Fruit fly (Drosophila melanogaster) whole organism, embryonic: ENCODE data around the gene Pex10.
A peak's percentile ranks its signal among the peaks of the same experiment; 100 is the strongest.

Source experiments
- CG10979 ChIP-seq: fragments of 200-800 bp; sonication (Bioruptor generic); optimal IDR thresholded peaks from 2 replicates; lab custom pipeline; 2018; ENCODE audit warnings: missing biosample characterization, mild to moderate bottlenecking, missing genetic modification characterization, moderate library complexity
- CG11085 ChIP-seq: fragments of 200-800 bp; sonication (Bioruptor generic); IDR thresholded peaks from 2 replicates; pipeline ENCODE4 v1.3.6; 2022; ENCODE audit warnings: missing biosample characterization, missing genetic modification characterization
- CG11504 ChIP-seq: fragments of 200-800 bp; sonication (Bioruptor generic); optimal IDR thresholded peaks from 3 replicates; lab custom pipeline; 2019; ENCODE audit warnings: missing biosample characterization, mild to moderate bottlenecking, missing genetic modification characterization, moderate library complexity
- CG12071 ChIP-seq: fragments of 200-800 bp; sonication (Bioruptor generic); optimal IDR thresholded peaks from 3 replicates; lab custom pipeline; 2018; ENCODE audit warnings: missing biosample characterization, mild to moderate bottlenecking, missing genetic modification characterization
- CG12391 ChIP-seq: fragments of 200-800 bp; sonication (Bioruptor generic); optimal IDR thresholded peaks from 3 replicates; lab custom pipeline; 2018; ENCODE audit warnings: missing biosample characterization, mild to moderate bottlenecking, missing genetic modification characterization, moderate library complexity
- CG12659 ChIP-seq: fragments of 200-800 bp; sonication (Bioruptor generic); optimal IDR thresholded peaks from 3 replicates; lab custom pipeline; 2017; ENCODE audit warnings: mild to moderate bottlenecking, missing biosample characterization, missing genetic modification reagents, missing genetic modification characterization
- CG14050 ChIP-seq: fragments of 200-800 bp; sonication (Bioruptor generic); IDR thresholded peaks from 3 replicates; pipeline ENCODE4 v1.3.6; 2022; ENCODE audit warnings: missing biosample characterization, missing genetic modification characterization
- CG15011 ChIP-seq: fragments of 200-800 bp; sonication (Bioruptor generic); optimal IDR thresholded peaks from 3 replicates; lab custom pipeline; 2018; ENCODE audit warnings: missing biosample characterization, mild to moderate bottlenecking, missing genetic modification characterization
- CG17361 ChIP-seq: fragments of 200-800 bp; sonication (Bioruptor generic); IDR thresholded peaks from 3 replicates; pipeline ENCODE4 v1.3.6; 2022; ENCODE audit warnings: missing biosample characterization, missing genetic modification characterization
- CG1792 ChIP-seq: fragments of 200-800 bp; sonication (Bioruptor generic); optimal IDR thresholded peaks from 2 replicates; lab custom pipeline; 2016; ENCODE audit warnings: missing biosample characterization, missing genetic modification characterization
- CG18011 ChIP-seq: fragments of 200-800 bp; sonication (Bioruptor generic); optimal IDR thresholded peaks from 2 replicates; lab custom pipeline; 2017; ENCODE audit warnings: missing biosample characterization, missing genetic modification characterization, mild to moderate bottlenecking, moderate library complexity, missing genotype
- CG18764 ChIP-seq: fragments of 200-800 bp; sonication (Bioruptor generic); optimal IDR thresholded peaks from 3 replicates; lab custom pipeline; 2016; ENCODE audit warnings: missing biosample characterization, missing genetic modification characterization
- CG31365 ChIP-seq: fragments of 200-800 bp; sonication (Bioruptor generic); optimal IDR thresholded peaks from 2 replicates; lab custom pipeline; 2018; ENCODE audit warnings: missing biosample characterization, mild to moderate bottlenecking, missing genetic modification characterization
- CG32532 ChIP-seq: fragments of 200-800 bp; sonication (Bioruptor generic); IDR thresholded peaks from 2 replicates; pipeline ENCODE4 v1.3.6; 2022; ENCODE audit warnings: missing biosample characterization, missing genetic modification characterization
- CG4282 ChIP-seq: fragments of 200-800 bp; sonication (Bioruptor generic); optimal IDR thresholded peaks from 2 replicates; lab custom pipeline; 2016; ENCODE audit warnings: missing biosample characterization, missing genetic modification characterization
- Camta ChIP-seq: fragments of 200-800 bp; sonication (Bioruptor generic); optimal IDR thresholded peaks from 2 replicates; lab custom pipeline; 2016; ENCODE audit warnings: missing biosample characterization, missing genetic modification characterization
- CkIIα-i1 ChIP-seq: fragments of 200-800 bp; sonication (Bioruptor generic); IDR thresholded peaks from 2 replicates; pipeline ENCODE4 v1.3.6; 2022; ENCODE audit warnings: missing biosample characterization, missing genetic modification characterization
- Dad ChIP-seq: fragments of 200-800 bp; sonication (Bioruptor generic); optimal IDR thresholded peaks from 3 replicates; lab custom pipeline; 2016; ENCODE audit warnings: missing biosample characterization, missing genetic modification characterization
- Drgx ChIP-seq: fragments of 200-800 bp; sonication (Bioruptor generic); IDR thresholded peaks from 2 replicates; pipeline ENCODE4 v1.3.6; 2022; ENCODE audit warnings: missing biosample characterization, missing genetic modification characterization
- Fer2 ChIP-seq: fragments of 200-800 bp; sonication (Bioruptor generic); optimal IDR thresholded peaks from 2 replicates; lab custom pipeline; 2018; ENCODE audit warnings: missing biosample characterization, mild to moderate bottlenecking, missing genetic modification characterization, moderate library complexity
- H15 ChIP-seq: fragments of 200-800 bp; sonication (Bioruptor generic); IDR thresholded peaks from 3 replicates; pipeline ENCODE4 v1.3.6; 2022; ENCODE audit warnings: missing biosample characterization, missing genetic modification characterization
- Hand ChIP-seq: fragments of 200-800 bp; sonication (Bioruptor generic); optimal IDR thresholded peaks from 2 replicates; lab custom pipeline; 2017; ENCODE audit warnings: mild to moderate bottlenecking, missing biosample characterization, missing genetic modification reagents, missing genetic modification characterization
- Max ChIP-seq: fragments of 200-800 bp; sonication (Bioruptor generic); optimal IDR thresholded peaks from 2 replicates; lab custom pipeline; 2016; ENCODE audit warnings: missing biosample characterization, mild to moderate bottlenecking, missing genetic modification characterization
- Med ChIP-seq: fragments of 200-800 bp; sonication (Bioruptor generic); peaks from one replicate; lab custom pipeline; 2016; ENCODE audit warnings: missing biosample characterization, missing genetic modification characterization, mild to moderate bottlenecking, inconsistent platforms, moderate library complexity
- Meics ChIP-seq: fragments of 200-800 bp; sonication (Bioruptor generic); optimal IDR thresholded peaks from 2 replicates; lab custom pipeline; 2017; ENCODE audit warnings: missing biosample characterization, mild to moderate bottlenecking, missing genetic modification characterization
- NFAT ChIP-seq: fragments of 200-800 bp; sonication (Bioruptor generic); IDR thresholded peaks from 2 replicates; pipeline ENCODE4 v1.3.6; 2022; ENCODE audit warnings: missing biosample characterization, missing genetic modification characterization
- NK7.1 ChIP-seq: fragments of 200-800 bp; sonication (Bioruptor generic); optimal IDR thresholded peaks from 3 replicates; lab custom pipeline; 2016; ENCODE audit warnings: missing biosample characterization, missing genetic modification characterization
- Poxn ChIP-seq: fragments of 200-800 bp; sonication (Bioruptor generic); IDR thresholded peaks from 2 replicates; pipeline ENCODE4 v1.3.6; 2022; ENCODE audit warnings: missing biosample characterization, missing genetic modification characterization
- TFAM ChIP-seq: fragments of 200-800 bp; sonication (Bioruptor generic); optimal IDR thresholded peaks from 2 replicates; lab custom pipeline; 2017; ENCODE audit warnings: missing biosample characterization, missing genetic modification characterization, inconsistent platforms
- amos ChIP-seq: fragments of 200-800 bp; sonication (Bioruptor generic); IDR thresholded peaks from 2 replicates; pipeline ENCODE4 v1.3.6; 2022; ENCODE audit warnings: missing biosample characterization, missing genetic modification characterization; ENCODE audit not compliant: partially characterized antibody
- ara ChIP-seq: fragments of 200-800 bp; sonication (Bioruptor generic); IDR thresholded peaks from 2 replicates; pipeline ENCODE4 v1.3.6; 2022; ENCODE audit warnings: missing biosample characterization, missing genetic modification characterization
- chm ChIP-seq: fragments of 200-800 bp; sonication (Bioruptor generic); IDR thresholded peaks from 2 replicates; pipeline ENCODE4 v1.3.6; 2022; ENCODE audit warnings: missing biosample characterization, missing genetic modification characterization
- ci ChIP-seq: fragments of 200-800 bp; sonication (Bioruptor generic); IDR thresholded peaks from 3 replicates; pipeline ENCODE4 v1.3.6; 2022; ENCODE audit warnings: missing biosample characterization, missing genetic modification characterization
- en ChIP-seq: fragments of 200-800 bp; sonication (Bioruptor generic); optimal IDR thresholded peaks from 2 replicates; lab custom pipeline; 2016; ENCODE audit warnings: missing biosample characterization, missing genetic modification characterization
- fd102C ChIP-seq: fragments of 200-800 bp; sonication (Bioruptor generic); optimal IDR thresholded peaks from 2 replicates; lab custom pipeline; 2018; ENCODE audit warnings: missing biosample characterization, mild to moderate bottlenecking, missing genetic modification characterization, moderate library complexity
- ftz-f1 ChIP-seq: fragments of 200-800 bp; sonication (Bioruptor generic); optimal IDR thresholded peaks from 2 replicates; lab custom pipeline; 2016; ENCODE audit warnings: missing biosample characterization, missing genetic modification characterization
- lola ChIP-seq, 3 experiments: fragments of >200 bp in 2 of 3; fragments of 200-800 bp in 1 of 3; sonication (Bioruptor generic) in 1 of 3; optimal IDR thresholded peaks; 2 replicates each; lab custom pipeline; 2017 to 2019; ENCODE audit warnings: missing biosample characterization in 3 of 3, missing genetic modification characterization in 3 of 3, mild to moderate bottlenecking in 1 of 3, moderate library complexity in 1 of 3
- maf-S ChIP-seq: fragments of 200-800 bp; sonication (Bioruptor generic); optimal IDR thresholded peaks from 2 replicates; lab custom pipeline; 2016; ENCODE audit warnings: missing biosample characterization, missing genetic modification characterization
- mld ChIP-seq: fragments of 200-800 bp; sonication (Bioruptor generic); IDR thresholded peaks from 3 replicates; pipeline ENCODE4 v1.3.6; 2022; ENCODE audit warnings: missing biosample characterization, missing genetic modification characterization; ENCODE audit not compliant: partially characterized antibody
- nerfin-1 ChIP-seq: fragments of 200-800 bp; sonication (Bioruptor generic); optimal IDR thresholded peaks from 3 replicates; lab custom pipeline; 2019; ENCODE audit warnings: missing biosample characterization, mild to moderate bottlenecking, missing genetic modification characterization, moderate library complexity
- peb ChIP-seq: fragments of 200-800 bp; sonication (Bioruptor generic); IDR thresholded peaks from 2 replicates; pipeline ENCODE4 v1.3.6; 2022; ENCODE audit warnings: missing biosample characterization, missing genetic modification characterization
- pho ChIP-seq: fragments of 200-800 bp; sonication (Bioruptor generic); optimal IDR thresholded peaks from 2 replicates; lab custom pipeline; 2016; ENCODE audit warnings: missing biosample characterization, missing genetic modification characterization
- pros ChIP-seq: fragments of 200-800 bp; sonication (Bioruptor generic); optimal IDR thresholded peaks from 3 replicates; lab custom pipeline; 2019; ENCODE audit warnings: missing biosample characterization, mild to moderate bottlenecking, missing genetic modification characterization, moderate library complexity
- ranshi ChIP-seq: fragments of 200-800 bp; sonication (Bioruptor generic); IDR thresholded peaks from 2 replicates; pipeline ENCODE4 v1.3.6; 2022; ENCODE audit warnings: missing biosample characterization, missing genetic modification characterization
- ro ChIP-seq: fragments of 200-800 bp; sonication (Bioruptor generic); IDR thresholded peaks from 2 replicates; pipeline ENCODE4 v1.3.6; 2022; ENCODE audit warnings: missing biosample characterization, missing genetic modification characterization
- slbo ChIP-seq: fragments of 200-800 bp; sonication (Bioruptor generic); IDR thresholded peaks from 2 replicates; pipeline ENCODE4 v1.3.6; 2022; ENCODE audit warnings: missing biosample characterization, missing genetic modification characterization
- sug ChIP-seq: fragments of 200-800 bp; optimal IDR thresholded peaks from 2 replicates; lab custom pipeline; 2019; ENCODE audit warnings: missing biosample characterization, mild to moderate bottlenecking, missing genetic modification characterization, moderate library complexity
- toy ChIP-seq: fragments of 200-800 bp; sonication (Bioruptor generic); IDR thresholded peaks from 2 replicates; pipeline ENCODE4 v1.3.6; 2022; ENCODE audit warnings: missing biosample characterization, missing genetic modification characterization
- twi ChIP-seq: fragments of 200-800 bp; optimal IDR thresholded peaks from 2 replicates; lab custom pipeline; 2019; ENCODE audit warnings: missing biosample characterization, mild to moderate bottlenecking, missing genetic modification characterization, moderate library complexity

Pex10 gene

DNA sequence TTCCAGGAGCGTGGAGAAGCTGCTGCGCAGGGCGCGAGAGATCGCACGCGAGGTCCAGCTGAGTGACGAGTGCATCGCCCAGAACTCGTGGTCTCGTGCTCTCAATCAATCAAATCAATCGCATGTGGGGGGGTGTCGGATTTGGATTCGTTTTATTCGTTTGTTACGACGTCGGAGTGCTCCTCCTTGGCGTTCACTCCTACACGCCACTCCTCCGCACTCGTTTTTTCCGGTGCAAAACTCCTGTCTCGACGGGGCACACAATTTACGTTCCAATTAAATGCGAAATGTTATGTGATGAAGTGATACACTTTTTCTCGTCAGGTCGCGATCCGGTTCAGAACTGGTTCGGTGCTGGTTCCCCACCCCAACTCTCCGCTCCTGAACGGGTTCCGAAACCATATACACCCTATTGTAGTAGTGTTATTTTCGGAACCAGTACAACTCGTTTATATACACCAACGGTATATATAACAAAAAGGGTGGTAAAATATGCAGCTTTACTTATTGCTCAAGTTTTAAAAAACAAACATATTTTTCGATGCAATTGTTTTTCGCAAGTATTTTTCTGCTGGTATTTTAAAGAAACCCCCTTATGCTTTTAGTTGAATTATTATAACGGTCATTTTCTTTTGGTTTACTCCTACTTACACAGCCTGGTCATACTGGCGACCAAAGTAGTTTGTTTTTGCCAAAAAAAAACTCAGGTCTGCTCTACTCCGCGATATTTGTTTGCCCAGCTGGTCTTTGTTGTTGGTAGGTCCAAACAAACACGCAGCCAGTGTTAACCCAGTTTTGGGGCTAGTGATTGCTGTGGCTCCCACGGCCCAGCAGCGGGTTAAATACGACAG is 21.3 kb upstream of the Pex10 start, which contains the start of the genes CG12091 and pns (continued):
- no peak for TF ChIP-seq toy (GFP tag; lab: Robert Waterston, UW)
- no peak for TF ChIP-seq chm (GFP tag; lab: Robert Waterston, UW)
- peak; percentile 61 for TF ChIP-seq CG4282
- TF ChIP-seq CG10979 (tag; lab: Kevin White, UChicago): peak; percentile 59
- no peak for TF ChIP-seq H15 (GFP tag; lab: Robert Waterston, UW)
- peak; percentile 67 for TF ChIP-seq Dad (GFP tag; lab: Kevin White, UChicago)
- peak; percentile 73; the same call in 1 of the 2 replicates for TF ChIP-seq amos (GFP tag; lab: Robert Waterston, UW)
- TF ChIP-seq CG32532 (GFP tag; lab: Robert Waterston, UW): peak; percentile 78
- TF ChIP-seq ranshi: peak; percentile 38; the same call in 1 of the 2 replicates
- no peak for TF ChIP-seq Drgx (GFP tag; lab: Robert Waterston, UW)
- peak; percentile 67 for TF ChIP-seq Camta (GFP tag; lab: Kevin White, UChicago)
- peak; percentile 12 for TF ChIP-seq fd102C
- peak; percentile 54 for TF ChIP-seq NFAT
- no peak for TF ChIP-seq Poxn
- peak; percentile 20 for TF ChIP-seq maf-S (GFP tag; lab: Kevin White, UChicago)
- TF ChIP-seq TFAM (GFP tag; lab: Kevin White, UChicago): no peak
- no peak for TF ChIP-seq pros (GFP tag; lab: Kevin White, UChicago)
- peak; percentile 87 for TF ChIP-seq CG12659 (GFP tag; lab: Kevin White, UChicago)
- TF ChIP-seq Meics (GFP tag; lab: Kevin White, UChicago): peak; percentile 87
- peak; percentile 83 for TF ChIP-seq slbo (GFP tag; lab: Robert Waterston, UW)
- no peak for TF ChIP-seq mld (GFP tag; lab: Robert Waterston, UW)
- TF ChIP-seq Max (GFP tag; lab: Kevin White, UChicago): peak; percentile 72
- TF ChIP-seq NK7.1: peak; percentile 20
- no peak for TF ChIP-seq CkIIα-i1 (GFP tag; lab: Robert Waterston, UW)
- peak; percentile 49 for TF ChIP-seq CG18011 (GFP tag; lab: Kevin White, UChicago)
- peak; percentile 28 for TF ChIP-seq Hand (GFP tag; lab: Kevin White, UChicago)
- TF ChIP-seq CG12391 (tag; lab: Kevin White, UChicago): peak; percentile 85
- TF ChIP-seq lola (GFP tag; optimal IDR thresholded peaks at IDR 0.05; lab: Kevin White, UChicago): peak in 1 of 3 experiments; percentile 60
- peak; percentile 13 for TF ChIP-seq Fer2 (tag; lab: Kevin White, UChicago)
- no peak for TF ChIP-seq CG15011 (GFP tag; lab: Kevin White, UChicago)
- TF ChIP-seq CG31365 (tag; lab: Kevin White, UChicago): peak; percentile 50
- peak; percentile 60 for TF ChIP-seq CG1792 (GFP tag; lab: Kevin White, UChicago)
- TF ChIP-seq ro (GFP tag; lab: Robert Waterston, UW): no peak
- TF ChIP-seq sug (tag; lab: Kevin White, UChicago): peak; percentile 69
- TF ChIP-seq peb (GFP tag; lab: Robert Waterston, UW): peak; percentile 59
- peak; percentile 96 for TF ChIP-seq Med (GFP tag; lab: Kevin White, UChicago)
- peak; percentile 38; the same call in 1 of the 2 replicates for TF ChIP-seq CG11085 (GFP tag; lab: Robert Waterston, UW)
- TF ChIP-seq pho: peak; percentile 66
- TF ChIP-seq nerfin-1: peak; percentile 39
- TF ChIP-seq CG14050 (GFP tag; lab: Robert Waterston, UW): peak; percentile 66
- peak; percentile 74 for TF ChIP-seq CG17361
- peak; percentile 55 for TF ChIP-seq twi (tag; lab: Kevin White, UChicago)
- peak; percentile 26 for TF ChIP-seq en (GFP tag; lab: Kevin White, UChicago)
- TF ChIP-seq CG11504: no peak
- no peak for TF ChIP-seq ara (GFP tag; lab: Robert Waterston, UW)
- TF ChIP-seq ftz-f1 (GFP tag; lab: Kevin White, UChicago): peak; percentile 11
- TF ChIP-seq CG12071 (GFP tag; lab: Kevin White, UChicago): peak; percentile 57
- TF ChIP-seq CG18764: peak; percentile 56
- peak; percentile 80 for TF ChIP-seq ci (GFP tag; lab: Robert Waterston, UW)
